Fruit fly (Drosophila melanogaster) whole organism, prepupa: ENCODE data around the gene PolI.

Experiments used
- CG10631 ChIP-seq: fragments of 200-800 bp; sonication (Bioruptor generic); optimal IDR thresholded peaks from 2 replicates; lab custom pipeline; 2016; ENCODE audit warnings: missing biosample characterization, missing genetic modification characterization
- CG10669 ChIP-seq: fragments of 200-800 bp; sonication (Bioruptor generic); optimal IDR thresholded peaks from 3 replicates; lab custom pipeline; 2018; ENCODE audit warnings: missing biosample characterization, mild to moderate bottlenecking, missing genetic modification characterization, moderate library complexity
- CG11762 ChIP-seq: fragments of 200-800 bp; sonication (Bioruptor generic); optimal IDR thresholded peaks from 3 replicates; lab custom pipeline; 2016; ENCODE audit warnings: missing biosample characterization, missing genetic modification characterization; ENCODE audit not compliant: insufficient read depth
- CG11902 ChIP-seq: fragments of 200-800 bp; sonication (Bioruptor generic); optimal IDR thresholded peaks from 3 replicates; lab custom pipeline; 2016; ENCODE audit warnings: missing biosample characterization, missing genetic modification characterization
- CG15336 ChIP-seq: fragments of 200-800 bp; sonication (Bioruptor generic); IDR thresholded peaks from 2 replicates; pipeline ENCODE4 v1.3.6; 2022; ENCODE audit warnings: missing biosample characterization, missing genetic modification characterization
- CG1621 ChIP-seq: fragments of 200-800 bp; sonication (Bioruptor generic); optimal IDR thresholded peaks from 3 replicates; lab custom pipeline; 2018; ENCODE audit warnings: missing biosample characterization, mild to moderate bottlenecking, missing genetic modification characterization
- CG16779 ChIP-seq: fragments of 200-800 bp; sonication (Bioruptor generic); optimal IDR thresholded peaks from 3 replicates; lab custom pipeline; 2017; ENCODE audit warnings: missing biosample characterization, mild to moderate bottlenecking, missing genetic modification characterization
- CG3032 ChIP-seq: fragments of 200-800 bp; optimal IDR thresholded peaks from 2 replicates; lab custom pipeline; 2019; ENCODE audit warnings: missing biosample characterization, mild to moderate bottlenecking, missing genetic modification characterization, moderate library complexity
- CG31627 ChIP-seq: fragments of 200-800 bp; sonication (Bioruptor generic); optimal IDR thresholded peaks from 3 replicates; lab custom pipeline; 2016; ENCODE audit warnings: missing biosample characterization, missing genetic modification characterization
- CG32006 ChIP-seq: fragments of 200-800 bp; sonication (Bioruptor generic); optimal IDR thresholded peaks from 3 replicates; lab custom pipeline; 2017; ENCODE audit warnings: missing biosample characterization, mild to moderate bottlenecking, missing genetic modification characterization
- CG3919 ChIP-seq: fragments of 200-800 bp; sonication (Bioruptor generic); optimal IDR thresholded peaks from 3 replicates; lab custom pipeline; 2016; ENCODE audit warnings: missing biosample characterization, missing genetic modification characterization
- CG4318 ChIP-seq: fragments of 200-800 bp; sonication (Bioruptor generic); optimal IDR thresholded peaks from 3 replicates; lab custom pipeline; 2017; ENCODE audit warnings: missing biosample characterization, mild to moderate bottlenecking, missing genetic modification characterization
- CG6808 ChIP-seq: fragments of 200-800 bp; sonication (Bioruptor generic); optimal IDR thresholded peaks from 3 replicates; lab custom pipeline; 2017; ENCODE audit warnings: missing biosample characterization, missing genetic modification characterization, mild to moderate bottlenecking, moderate library complexity, missing genetic modification reagents
- CG6854 ChIP-seq: fragments of 200-800 bp; sonication (Bioruptor generic); optimal IDR thresholded peaks from 2 replicates; lab custom pipeline; 2017; ENCODE audit warnings: missing biosample characterization, mild to moderate bottlenecking, missing genetic modification characterization
- CG8119 ChIP-seq: fragments of 200-800 bp; sonication (Bioruptor generic); IDR thresholded peaks from 3 replicates; pipeline ENCODE4 v1.3.6; 2022; ENCODE audit warnings: missing biosample characterization, missing genetic modification characterization
- CG8319 ChIP-seq: fragments of 200-800 bp; sonication (Bioruptor generic); optimal IDR thresholded peaks from 3 replicates; lab custom pipeline; 2016; ENCODE audit warnings: missing biosample characterization, missing genetic modification characterization
- CG8632 ChIP-seq: fragments of 200-800 bp; sonication (Bioruptor generic); optimal IDR thresholded peaks from 3 replicates; lab custom pipeline; 2016; ENCODE audit warnings: missing biosample characterization, missing genetic modification characterization
- CG9139 ChIP-seq: fragments of 200-800 bp; sonication (Bioruptor generic); optimal IDR thresholded peaks from 3 replicates; lab custom pipeline; 2017; ENCODE audit warnings: missing biosample characterization, mild to moderate bottlenecking, missing genetic modification characterization
- Eip75B ChIP-seq: fragments of 200-800 bp; sonication (Bioruptor generic); optimal IDR thresholded peaks from 3 replicates; lab custom pipeline; 2016; ENCODE audit warnings: missing biosample characterization, missing genetic modification characterization
- Eip78C ChIP-seq: fragments of 200-800 bp; sonication (Bioruptor generic); peaks from one replicate; lab custom pipeline; 2016; ENCODE audit warnings: missing biosample characterization, missing genetic modification characterization
- Ets21C ChIP-seq: fragments of 200-800 bp; sonication (Bioruptor generic); optimal IDR thresholded peaks from 3 replicates; lab custom pipeline; 2016; ENCODE audit warnings: missing biosample characterization, missing genetic modification characterization
- Gug ChIP-seq: fragments of 200-800 bp; sonication (Bioruptor generic); IDR thresholded peaks from 2 replicates; pipeline ENCODE4 v1.3.6; 2022; ENCODE audit warnings: missing biosample characterization, missing genetic modification characterization
- Hr38 ChIP-seq: sonication (Bioruptor generic); optimal IDR thresholded peaks from 2 replicates; lab custom pipeline; 2016; ENCODE audit warnings: missing biosample characterization, missing genetic modification characterization
- Hr4 ChIP-seq: fragments of 200-800 bp; sonication (Bioruptor generic); optimal IDR thresholded peaks from 3 replicates; lab custom pipeline; 2016; ENCODE audit warnings: missing biosample characterization, missing genetic modification characterization
- Lpt ChIP-seq: fragments of 200-800 bp; sonication (Bioruptor generic); optimal IDR thresholded peaks from 3 replicates; lab custom pipeline; 2016; ENCODE audit warnings: missing biosample characterization, missing genetic modification characterization
- Met ChIP-seq: fragments of 200-800 bp; sonication (Bioruptor generic); optimal IDR thresholded peaks from 3 replicates; lab custom pipeline; 2016; ENCODE audit warnings: missing biosample characterization, missing genetic modification characterization
- OdsH ChIP-seq: fragments of 200-800 bp; sonication (Bioruptor generic); optimal IDR thresholded peaks from 3 replicates; lab custom pipeline; 2016; ENCODE audit warnings: missing biosample characterization, missing genetic modification characterization
- Smox ChIP-seq: fragments of 200-800 bp; sonication (Bioruptor generic); optimal IDR thresholded peaks from 3 replicates; lab custom pipeline; 2016; ENCODE audit warnings: missing biosample characterization, missing genetic modification characterization
- Sox102F ChIP-seq: fragments of 200-800 bp; sonication (Bioruptor generic); optimal IDR thresholded peaks from 2 replicates; lab custom pipeline; 2016; ENCODE audit warnings: missing biosample characterization, mild to moderate bottlenecking, missing genetic modification characterization
- Sox15 ChIP-seq: fragments of 200-800 bp; sonication (Bioruptor generic); optimal IDR thresholded peaks from 3 replicates; lab custom pipeline; 2016; ENCODE audit warnings: missing biosample characterization, missing genetic modification characterization
- cyc ChIP-seq: fragments of 200-800 bp; sonication (Bioruptor generic); optimal IDR thresholded peaks from 3 replicates; lab custom pipeline; 2016; ENCODE audit warnings: missing biosample characterization, missing genetic modification characterization
- dsx ChIP-seq: fragments of 200-800 bp; optimal IDR thresholded peaks from 3 replicates; lab custom pipeline; 2019; ENCODE audit warnings: missing biosample characterization, mild to moderate bottlenecking, missing genetic modification characterization, moderate library complexity; ENCODE audit not compliant: poor library complexity, severe bottlenecking
- eg ChIP-seq: fragments of 200-800 bp; sonication (Bioruptor generic); IDR thresholded peaks from 3 replicates; pipeline ENCODE4 v1.3.6; 2022; ENCODE audit warnings: missing biosample characterization, missing genetic modification characterization
- esn ChIP-seq: fragments of 200-800 bp; sonication (Bioruptor generic); optimal IDR thresholded peaks from 2 replicates; lab custom pipeline; 2016; ENCODE audit warnings: missing biosample characterization, mild to moderate bottlenecking, missing genetic modification characterization, moderate library complexity
- fd59A ChIP-seq: fragments of 200-800 bp; sonication (Bioruptor generic); optimal IDR thresholded peaks from 2 replicates; lab custom pipeline; 2017; ENCODE audit warnings: missing biosample characterization, mild to moderate bottlenecking, missing genetic modification characterization, missing genetic modification reagents
- fkh ChIP-seq: fragments of 200-800 bp; sonication (Bioruptor generic); optimal IDR thresholded peaks from 3 replicates; lab custom pipeline; 2017; ENCODE audit warnings: missing biosample characterization, mild to moderate bottlenecking, missing genetic modification characterization, moderate library complexity
- lz ChIP-seq: fragments of 200-800 bp; sonication (Bioruptor generic); optimal IDR thresholded peaks from 3 replicates; lab custom pipeline; 2016; ENCODE audit warnings: missing biosample characterization, missing genetic modification characterization
- net ChIP-seq: fragments of 200-800 bp; sonication (Bioruptor generic); optimal IDR thresholded peaks from 3 replicates; lab custom pipeline; 2016; ENCODE audit warnings: missing biosample characterization, missing genetic modification characterization
- pdm3 ChIP-seq: fragments of 200-800 bp; sonication (Bioruptor generic); optimal IDR thresholded peaks from 3 replicates; lab custom pipeline; 2016; ENCODE audit warnings: missing biosample characterization, missing genetic modification characterization
- salr ChIP-seq, 2 experiments: fragments of 200-800 bp; sonication (Bioruptor generic); optimal IDR thresholded peaks; 3 replicates each; lab custom pipeline; 2016 to 2018; ENCODE audit warnings: missing biosample characterization in 2 of 2, missing genetic modification characterization in 2 of 2, mild to moderate bottlenecking in 1 of 2
- spab ChIP-seq: fragments of 200-800 bp; sonication (Bioruptor generic); optimal IDR thresholded peaks from 2 replicates; lab custom pipeline; 2017; ENCODE audit warnings: missing biosample characterization, mild to moderate bottlenecking, missing genetic modification characterization, missing genetic modification reagents
- ss ChIP-seq, 2 experiments: fragments of 200-800 bp; sonication (Bioruptor generic); optimal IDR thresholded peaks; 2 replicates in 1 of 2; 3 replicates in 1 of 2; lab custom pipeline; 2017 to 2018; ENCODE audit warnings: mild to moderate bottlenecking in 2 of 2, missing biosample characterization in 2 of 2, missing genetic modification characterization in 2 of 2, moderate library complexity in 1 of 2
- topi ChIP-seq: fragments of 200-800 bp; sonication (Bioruptor generic); optimal IDR thresholded peaks from 3 replicates; lab custom pipeline; 2016; ENCODE audit warnings: missing biosample characterization, missing genetic modification characterization

Gene PolI

dm6 chr3R:8239472-8240301 is 6.4 kb downstream of the PolI start (continued):
- TF ChIP-seq CG8632 (GFP tag; lab: Kevin White, UChicago), result peak; percentile 88
- peak; percentile 90 for TF ChIP-seq net (GFP tag; lab: Kevin White, UChicago)
- peak; percentile 90 for TF ChIP-seq CG6808 (GFP tag; lab: Kevin White, UChicago)
- TF ChIP-seq CG1621 (tag; lab: Kevin White, UChicago), result peak; percentile 49
- peak; percentile 52 to 97 for TF ChIP-seq salr (GFP tag; optimal IDR thresholded peaks at IDR 0.05; lab: Kevin White, UChicago)
- peak; percentile 83 to 89 for TF ChIP-seq ss (GFP tag; optimal IDR thresholded peaks at IDR 0.05; lab: Kevin White, UChicago)
- TF ChIP-seq CG4318, result peak; percentile 88
- peak; percentile 69 for TF ChIP-seq CG6854 (GFP tag; lab: Kevin White, UChicago)
- peak; percentile 85 for TF ChIP-seq CG31627 (GFP tag; lab: Kevin White, UChicago)
- TF ChIP-seq Hr38 (GFP tag; lab: Kevin White, UChicago), result no peak
- peak; percentile 61 for TF ChIP-seq CG9139 (GFP tag; lab: Kevin White, UChicago)
- TF ChIP-seq CG32006 (GFP tag; lab: Kevin White, UChicago), result peak; percentile 95
- TF ChIP-seq OdsH (GFP tag; lab: Kevin White, UChicago), result peak; percentile 90
- peak; percentile 68 for TF ChIP-seq Lpt (GFP tag; lab: Kevin White, UChicago)
- TF ChIP-seq Met (GFP tag; lab: Kevin White, UChicago), result peak; percentile 90
- TF ChIP-seq Ets21C (GFP tag; lab: Kevin White, UChicago), result peak; percentile 68
- peak; percentile 88 for TF ChIP-seq CG16779 (tag; lab: Kevin White, UChicago)
- TF ChIP-seq cyc (GFP tag; lab: Kevin White, UChicago), result peak; percentile 75

dm6 chr3R:8240302-8240682 is 7.0 kb downstream of the PolI start, which contains the start of gene Ada2b:
Gene Ada2b, minus strand, starts transcription at chr3R:8240515.
- TF ChIP-seq dsx (GFP tag; lab: Kevin White, UChicago) (peak; percentile 22), CG6854 (GFP tag; lab: Kevin White, UChicago) (no peak), CG16779 (tag; lab: Kevin White, UChicago) (no peak)

- TF ChIP-seq CG10631 (GFP tag; lab: Kevin White, UChicago), result peak; percentile 68
- no peak for TF ChIP-seq fd59A
- peak; percentile 57 for TF ChIP-seq CG15336 (GFP tag; lab: Robert Waterston, UW)
- peak; percentile 54 for TF ChIP-seq cyc (GFP tag; lab: Kevin White, UChicago)
- no peak for TF ChIP-seq CG4318
- no peak for TF ChIP-seq CG16779 (tag; lab: Kevin White, UChicago)
- no peak for TF ChIP-seq Hr38 (GFP tag; lab: Kevin White, UChicago)
- peak; percentile 76 for TF ChIP-seq lz (GFP tag; lab: Kevin White, UChicago)
- TF ChIP-seq eg (GFP tag; lab: Robert Waterston, UW), result no peak
- TF ChIP-seq topi (GFP tag; lab: Kevin White, UChicago), result peak; percentile 67
- TF ChIP-seq CG8319 (GFP tag; lab: Kevin White, UChicago), result peak; percentile 33
- peak; percentile 59 for TF ChIP-seq CG3032 (tag; lab: Kevin White, UChicago)
- peak; percentile 81 for TF ChIP-seq esn
- no peak for TF ChIP-seq Met (GFP tag; lab: Kevin White, UChicago)
- peak; percentile 89 for TF ChIP-seq Eip78C
- TF ChIP-seq Sox15 (GFP tag; lab: Kevin White, UChicago), result peak; percentile 9
- peak; percentile 26 for TF ChIP-seq CG11902
- no peak for TF ChIP-seq CG6854 (GFP tag; lab: Kevin White, UChicago)
- TF ChIP-seq net (GFP tag; lab: Kevin White, UChicago), result no peak
- peak; percentile 11 for TF ChIP-seq CG11762 (GFP tag; lab: Kevin White, UChicago)
- no peak for TF ChIP-seq spab (GFP tag; lab: Kevin White, UChicago)
- TF ChIP-seq CG10669, result no peak
- peak; percentile 30 for TF ChIP-seq CG6808 (GFP tag; lab: Kevin White, UChicago)
- no peak for TF ChIP-seq Lpt (GFP tag; lab: Kevin White, UChicago)
- TF ChIP-seq pdm3 (GFP tag; lab: Kevin White, UChicago), result peak; percentile 65
- TF ChIP-seq Eip75B (GFP tag; lab: Kevin White, UChicago), result no peak
- peak; percentile 72 for TF ChIP-seq CG3919 (GFP tag; lab: Kevin White, UChicago)
- peak; percentile 51 for TF ChIP-seq Ets21C (GFP tag; lab: Kevin White, UChicago)
- TF ChIP-seq Sox102F (GFP tag; lab: Kevin White, UChicago), result no peak
- TF ChIP-seq CG8632 (GFP tag; lab: Kevin White, UChicago), result no peak
- TF ChIP-seq CG8119 (GFP tag; lab: Robert Waterston, UW), result no peak; the same call in 2 of the 3 replicates
- TF ChIP-seq fkh (GFP tag; lab: Kevin White, UChicago), result peak; percentile 79
- TF ChIP-seq Gug (GFP tag; lab: Robert Waterston, UW), result no peak
- peak; percentile 68 for TF ChIP-seq OdsH (GFP tag; lab: Kevin White, UChicago)
- peak; percentile 70 for TF ChIP-seq Hr4 (GFP tag; lab: Kevin White, UChicago)
- TF ChIP-seq Smox, result no peak
These were observed 10.4 kb downstream of the PolI start, which contains the start of the genes CG9636, CG18749 and CG33722 for dm6 chr3R:8243720-8244119. Gene CG9636, minus strand, starts transcription at chr3R:8243792. Gene CG18749, plus strand, starts transcription at chr3R:8244055. Gene CG33722, plus strand, starts transcription at chr3R:8244055.
